Fruit fly (Drosophila melanogaster): Measurements from ENCODE around the gene CG14259.

DNA sequence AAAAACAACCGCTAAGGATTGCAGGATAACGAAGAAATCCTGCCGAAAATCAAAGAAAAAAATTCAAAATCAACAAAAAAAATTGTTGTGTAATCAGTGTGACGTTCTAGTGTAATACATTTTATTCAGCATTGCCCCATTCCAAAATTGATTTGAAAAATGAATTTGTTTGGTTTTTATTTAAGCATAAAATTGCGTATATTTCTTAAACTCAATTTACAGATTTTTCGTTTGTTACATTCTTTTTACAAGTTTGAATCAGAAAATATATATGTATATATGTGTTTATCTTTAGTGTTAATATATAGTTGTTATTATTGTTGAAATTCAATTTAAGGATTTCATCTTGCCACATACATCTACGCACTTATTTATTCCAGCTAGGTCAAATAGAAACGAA, 30.3 kb downstream of the CG14259 start, which contains the start of gene CG6059:
- TF ChIP-seq CG8478 (optimal IDR thresholded peaks at IDR 0.05): no peak
- TF ChIP-seq CTCF (optimal IDR thresholded peaks at IDR 0.05): no peak
